Fruit fly (Drosophila melanogaster): Measurements from ENCODE around the gene RpL13A.

RpL13A gene

dm6 chr3R:5620387-5620956 lies 3.8 kb upstream of the RpL13A start (continued):
- TF ChIP-seq CG6765 (GFP tag; optimal IDR thresholded peaks at IDR 0.05) (no peak), ci (GFP tag; IDR thresholded peaks at IDR 0.05) (peak; percentile 85), HLH4C (GFP tag; IDR thresholded peaks at IDR 0.05; ENCODE audit: partially characterized antibody) (no peak), Hr39 (optimal IDR thresholded peaks at IDR 0.05) (no peak), vvl (GFP tag; IDR thresholded peaks at IDR 0.05) (peak; percentile 81), CG18764 (GFP tag; optimal IDR thresholded peaks at IDR 0.05) (peak; percentile 50), pnt (GFP tag; optimal IDR thresholded peaks at IDR 0.05) (peak; percentile 38), CG13123 (GFP tag; optimal IDR thresholded peaks at IDR 0.05) (peak; percentile 2), h (optimal IDR thresholded peaks at IDR 0.05) (no peak), CG7786 (GFP tag; optimal IDR thresholded peaks at IDR 0.05) (peak; percentile 70), CG2199 (GFP tag; IDR thresholded peaks at IDR 0.05) (no peak), E2f2 (GFP tag; IDR thresholded peaks at IDR 0.05) (0 out of 2 replicates have a peak, but pooled peaks have one; percentile 23), CG43689 (GFP tag; IDR thresholded peaks at IDR 0.05) (no peak; the same call in 1 of the 2 replicates), Abd-B (GFP tag; optimal IDR thresholded peaks at IDR 0.05) (peak; percentile 71), bab2 (GFP tag; optimal IDR thresholded peaks at IDR 0.05) (peak; percentile 69), CG11723 (GFP tag; optimal IDR thresholded peaks at IDR 0.05) (peak; percentile 48), CG18011 (GFP tag; optimal IDR thresholded peaks at IDR 0.05) (no peak), so (GFP tag; IDR thresholded peaks at IDR 0.05) (peak; percentile 44; the same call in 1 of the 3 replicates), D19B (GFP tag; optimal IDR thresholded peaks at IDR 0.05) (peak; percentile 38), H2.0 (GFP tag; IDR thresholded peaks at IDR 0.05) (peak; percentile 68), yki (optimal IDR thresholded peaks at IDR 0.05) (no peak), CG33213 (GFP tag; optimal IDR thresholded peaks at IDR 0.05) (no peak), Atf-2 (GFP tag; optimal IDR thresholded peaks at IDR 0.05) (peak; percentile 50), BEAF-32 (GFP tag; optimal IDR thresholded peaks at IDR 0.05) (no peak), CG9727 (GFP tag; optimal IDR thresholded peaks at IDR 0.05) (peak; percentile 75), jigr1 (GFP tag; IDR thresholded peaks at IDR 0.05) (peak; percentile 65; the same call in 1 of the 3 replicates), CG9817 (tag; optimal IDR thresholded peaks at IDR 0.05) (peak; percentile 17), NC2α (GFP tag; optimal IDR thresholded peaks at IDR 0.05) (no peak), ttk (GFP tag; IDR thresholded peaks at IDR 0.05) (peak; percentile 49; the same call in 1 of the 2 replicates), al (GFP tag; IDR thresholded peaks at IDR 0.05) (no peak), CG31388 (GFP tag; optimal IDR thresholded peaks at IDR 0.05) (peak; percentile 0), CG32532 (GFP tag; IDR thresholded peaks at IDR 0.05) (peak; percentile 60; the same call in 1 of the 2 replicates), CG12744 (GFP tag; optimal IDR thresholded peaks at IDR 0.05) (no peak), ERR (GFP tag; optimal IDR thresholded peaks at IDR 0.05) (peak; percentile 43), chif (GFP tag; optimal IDR thresholded peaks at IDR 0.05) (peak in 1 of 2 experiments; percentile 65), Ets65A (GFP tag) (peak; percentile 97), CG4424 (GFP tag; optimal IDR thresholded peaks at IDR 0.05) (peak; percentile 80), Tbp (GFP tag; optimal IDR thresholded peaks at IDR 0.05) (no peak), CG15601 (tag; optimal IDR thresholded peaks at IDR 0.05) (peak; percentile 17), CG30020 (tag; optimal IDR thresholded peaks at IDR 0.05) (peak; percentile 17), bbx (GFP tag; IDR thresholded peaks at IDR 0.05; ENCODE audit: partially characterized antibody) (no peak), Camta (GFP tag; optimal IDR thresholded peaks at IDR 0.05) (peak; percentile 62), pzg (GFP tag; optimal IDR thresholded peaks at IDR 0.05) (no peak), CG14441 (GFP tag; IDR thresholded peaks at IDR 0.05) (peak; percentile 50), Hr78 (GFP tag; optimal IDR thresholded peaks at IDR 0.05) (peak in 1 of 2 experiments; percentile 92), CG7372 (GFP tag; IDR thresholded peaks at IDR 0.05) (peak; percentile 55; the same call in 1 of the 2 replicates), CG10147 (GFP tag; optimal IDR thresholded peaks at IDR 0.05) (peak; percentile 65), CG34422 (GFP tag; IDR thresholded peaks at IDR 0.05) (peak; percentile 63; the same call in 2 of the 3 replicates), Hr3 (GFP tag; optimal IDR thresholded peaks at IDR 0.05) (peak; percentile 68), CG10274 (GFP tag; optimal IDR thresholded peaks at IDR 0.05) (peak; percentile 30), CG5180 (GFP tag; optimal IDR thresholded peaks at IDR 0.05) (peak; percentile 62)

All from whole organism, embryonic.